Worm (Caenorhabditis elegans): Measurements from ENCODE around the gene spig-3.

spig-3 gene

DNA sequence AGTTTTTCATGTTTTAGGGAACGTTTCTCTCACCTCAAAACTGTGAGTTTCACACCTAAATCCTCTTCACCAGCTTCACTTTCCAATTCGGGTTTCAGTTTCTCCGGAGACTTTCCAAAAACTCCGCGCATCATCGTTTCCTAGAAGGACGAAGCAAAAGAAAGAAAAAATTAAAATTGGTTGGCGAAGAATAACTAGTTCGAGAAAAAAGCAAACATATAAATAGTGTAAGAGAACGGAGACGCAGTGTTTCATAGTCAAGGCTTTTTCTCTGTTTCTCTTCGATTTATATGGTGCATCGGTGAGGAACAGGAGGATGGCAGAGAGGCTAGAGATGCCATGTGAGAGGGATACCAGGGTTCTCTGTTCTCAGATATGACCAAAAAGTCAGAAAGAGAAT, 23.3 kb upstream of the spig-3 start, which contains the start of gene F47B8.3:
TSS of gene F47B8.3 (minus strand) at position 261 of the 400 bp plus-strand sequence.
- TF ChIP-seq nfya-1 (tag; optimal IDR thresholded peaks at IDR 0.05): peak; percentile 13
- no peak for TF ChIP-seq ceh-19 (GFP tag; optimal IDR thresholded peaks at IDR 0.05)

DNA sequence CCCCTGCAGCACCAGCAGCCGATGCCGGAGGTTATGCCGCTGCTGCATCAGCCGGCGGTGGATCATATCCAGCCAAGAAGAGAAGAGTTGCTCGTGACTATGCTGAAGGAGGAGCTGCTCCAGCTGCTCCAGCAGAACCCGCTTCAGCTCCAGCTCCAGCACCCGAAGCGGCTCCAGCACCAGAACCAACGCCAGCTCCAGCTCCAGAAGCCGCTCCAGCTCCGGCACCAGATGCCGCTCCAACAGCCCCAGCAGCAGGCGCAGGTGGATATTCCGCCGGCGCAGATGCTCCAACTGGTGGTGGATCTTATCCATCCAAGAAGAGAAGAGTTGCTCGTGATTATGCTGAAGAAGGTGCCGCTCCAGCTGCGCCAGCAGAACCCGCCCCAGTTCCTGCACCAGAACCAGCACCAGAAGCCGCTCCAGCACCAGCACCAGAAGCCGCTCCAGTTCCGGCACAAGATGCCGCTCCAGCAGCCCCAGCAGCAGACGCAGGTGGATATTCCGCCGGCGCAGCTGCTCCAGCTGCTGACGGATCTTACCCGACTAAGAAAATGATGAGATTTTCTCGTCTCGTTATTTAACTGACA, 21.4 kb upstream of the spig-3 start:
- no peak for TF ChIP-seq lim-6 (tag; optimal IDR thresholded peaks at IDR 0.05)
- no peak for TF ChIP-seq ama-1 (optimal IDR thresholded peaks at IDR 0.05)
- TF ChIP-seq unc-86 (tag; optimal IDR thresholded peaks at IDR 0.05): no peak
- TF ChIP-seq tbx-2 (tag; optimal IDR thresholded peaks at IDR 0.05): no peak
- no peak for TF ChIP-seq ref-2 (tag; optimal IDR thresholded peaks at IDR 0.05)
- no peak for TF ChIP-seq dmd-4 (tag; optimal IDR thresholded peaks at IDR 0.05; ENCODE audit: borderline replicate concordance)
- no peak for TF ChIP-seq ceh-2 (tag; optimal IDR thresholded peaks at IDR 0.05)
- TF ChIP-seq elt-4 (tag; optimal IDR thresholded peaks at IDR 0.05): peak; percentile 78
- TF ChIP-seq hlh-8 (tag; optimal IDR thresholded peaks at IDR 0.05): no peak
- TF ChIP-seq ceh-9 (tag; optimal IDR thresholded peaks at IDR 0.05): peak; percentile 28

ce11 chrV:14320246-14320645, 20.8 kb upstream of the spig-3 start, which contains the start of gene F47B8.14:
F47B8.14 (plus strand) TSS chrV:14320546.
- TF ChIP-seq Y22D7AL.16 (tag; optimal IDR thresholded peaks at IDR 0.05) (no peak), unc-86 (tag; optimal IDR thresholded peaks at IDR 0.05) (no peak)

- TF ChIP-seq C08G9.2 (tag; optimal IDR thresholded peaks at IDR 0.05) (peak; percentile 22), hlh-30 (tag; optimal IDR thresholded peaks at IDR 0.05; ENCODE audit: insufficient read depth) (no peak), hlh-15 (tag; optimal IDR thresholded peaks at IDR 0.05) (no peak), lim-6 (tag; optimal IDR thresholded peaks at IDR 0.05) (no peak), ceh-9 (tag; optimal IDR thresholded peaks at IDR 0.05) (no peak), mec-3 (tag; optimal IDR thresholded peaks at IDR 0.05; ENCODE audit: borderline replicate concordance) (peak; percentile 76)
Measured at ce11 chrV:14319101-14319781, 19.8 kb upstream of the spig-3 start, which contains the start of gene F47B8.13. F47B8.13 (minus strand) TSS chrV:14319731.

- TF ChIP-seq pat-9 (tag; optimal IDR thresholded peaks at IDR 0.05) (no peak), dve-1 (tag; optimal IDR thresholded peaks at IDR 0.05) (no peak), ztf-16 (tag; optimal IDR thresholded peaks at IDR 0.05) (no peak), K09A11.1 (tag; optimal IDR thresholded peaks at IDR 0.05; ENCODE audit: insufficient read depth) (no peak), npax-4 (tag; optimal IDR thresholded peaks at IDR 0.05) (no peak), ceh-6 (GFP tag; optimal IDR thresholded peaks at IDR 0.05) (no peak), rnt-1 (tag; optimal IDR thresholded peaks at IDR 0.05) (no peak), C08G9.2 (tag; optimal IDR thresholded peaks at IDR 0.05) (no peak), odd-2 (tag; optimal IDR thresholded peaks at IDR 0.05) (no peak), ttx-3 (tag; optimal IDR thresholded peaks at IDR 0.05) (no peak), hlh-6 (tag; optimal IDR thresholded peaks at IDR 0.05) (no peak)
Measured at ce11 chrV:14317621-14318020, 18.2 kb upstream of the spig-3 start.

- TF ChIP-seq elt-2 (tag; optimal IDR thresholded peaks at IDR 0.05): no peak
- no peak for TF ChIP-seq Y22D7AL.16 (tag; optimal IDR thresholded peaks at IDR 0.05)
- no peak for TF ChIP-seq ref-2 (tag; optimal IDR thresholded peaks at IDR 0.05)
- no peak for TF ChIP-seq ceh-48 (tag; optimal IDR thresholded peaks at IDR 0.05)
- no peak for TF ChIP-seq che-1 (tag; optimal IDR thresholded peaks at IDR 0.05)
- TF ChIP-seq tbx-2 (tag; optimal IDR thresholded peaks at IDR 0.05): no peak
- TF ChIP-seq ceh-6 (GFP tag; optimal IDR thresholded peaks at IDR 0.05): no peak
Measured at ce11 chrV:14317204-14317603, 17.7 kb upstream of the spig-3 start.
